Fruit fly (Drosophila melanogaster) whole organism, embryonic: ENCODE data around the gene euc.

Experiments
- Abd-B ChIP-seq: fragments of 200-800 bp; sonication (Bioruptor generic); optimal IDR thresholded peaks from 2 replicates; lab custom pipeline; 2018; ENCODE audit warnings: missing biosample characterization, mild to moderate bottlenecking, missing genetic modification characterization, moderate library complexity
- Ada2b ChIP-seq: fragments of 200-800 bp; sonication (Bioruptor generic); IDR thresholded peaks from 2 replicates; pipeline ENCODE4 v1.3.6; 2022; ENCODE audit warnings: missing biosample characterization, missing genetic modification characterization
- Adf1 ChIP-seq: fragments of 200-800 bp; sonication (Bioruptor generic); IDR thresholded peaks from 2 replicates; pipeline ENCODE4 v1.3.6; 2022; ENCODE audit warnings: missing biosample characterization, missing genetic modification characterization
- CG1024 ChIP-seq: fragments of 200-800 bp; sonication (Bioruptor generic); IDR thresholded peaks from 2 replicates; pipeline ENCODE4 v1.3.6; 2022; ENCODE audit warnings: missing biosample characterization, missing genetic modification characterization
- CG10274 ChIP-seq: fragments of 200-800 bp; sonication (Bioruptor generic); optimal IDR thresholded peaks from 3 replicates; lab custom pipeline; 2017; ENCODE audit warnings: missing biosample characterization, mild to moderate bottlenecking, missing genetic modification characterization
- CG11504 ChIP-seq: fragments of 200-800 bp; sonication (Bioruptor generic); optimal IDR thresholded peaks from 3 replicates; lab custom pipeline; 2019; ENCODE audit warnings: missing biosample characterization, mild to moderate bottlenecking, missing genetic modification characterization, moderate library complexity
- CG12236 ChIP-seq: fragments of 200-800 bp; sonication (Bioruptor generic); optimal IDR thresholded peaks from 2 replicates; lab custom pipeline; 2016; ENCODE audit warnings: missing biosample characterization, missing genetic modification characterization
- CG14965 ChIP-seq: fragments of 200-800 bp; sonication (Bioruptor generic); optimal IDR thresholded peaks from 2 replicates; lab custom pipeline; 2016; ENCODE audit warnings: missing biosample characterization, missing genetic modification characterization, borderline replicate concordance
- CG15514 ChIP-seq: fragments of 200-800 bp; sonication (Bioruptor generic); optimal IDR thresholded peaks from 3 replicates; lab custom pipeline; 2017; ENCODE audit warnings: missing biosample characterization, missing genetic modification characterization, mild to moderate bottlenecking, moderate library complexity, missing genetic modification reagents
- CG17328 ChIP-seq: fragments of 200-800 bp; sonication (Bioruptor generic); IDR thresholded peaks from 2 replicates; pipeline ENCODE4 v1.3.6; 2022; ENCODE audit warnings: missing biosample characterization, missing genetic modification characterization
- CG1792 ChIP-seq: fragments of 200-800 bp; sonication (Bioruptor generic); optimal IDR thresholded peaks from 2 replicates; lab custom pipeline; 2016; ENCODE audit warnings: missing biosample characterization, missing genetic modification characterization
- CG2712 ChIP-seq: fragments of 200-800 bp; optimal IDR thresholded peaks from 3 replicates; lab custom pipeline; 2019; ENCODE audit warnings: missing biosample characterization, mild to moderate bottlenecking, missing genetic modification characterization, moderate library complexity
- CG2875 ChIP-seq: fragments of 200-800 bp; sonication (Bioruptor generic); optimal IDR thresholded peaks from 2 replicates; lab custom pipeline; 2017; ENCODE audit warnings: missing biosample characterization, mild to moderate bottlenecking, missing genetic modification characterization, missing genetic modification reagents
- CG30403 ChIP-seq: fragments of 200-800 bp; sonication (Bioruptor generic); optimal IDR thresholded peaks from 3 replicates; lab custom pipeline; 2016; ENCODE audit warnings: missing biosample characterization, missing genetic modification characterization
- CG31388 ChIP-seq: fragments of 200-800 bp; sonication (Bioruptor generic); optimal IDR thresholded peaks from 2 replicates; lab custom pipeline; 2016; ENCODE audit warnings: missing biosample characterization, missing genetic modification characterization
- CG3407 ChIP-seq: fragments of 200-800 bp; sonication (Bioruptor generic); optimal IDR thresholded peaks from 2 replicates; lab custom pipeline; 2018; ENCODE audit warnings: missing biosample characterization, mild to moderate bottlenecking, missing genetic modification characterization
- CG5245 ChIP-seq: fragments of 200-800 bp; sonication (Bioruptor generic); optimal IDR thresholded peaks from 3 replicates; lab custom pipeline; 2016; ENCODE audit warnings: missing biosample characterization, missing genetic modification characterization
- CG6254 ChIP-seq: fragments of 200-800 bp; sonication (Bioruptor generic); optimal IDR thresholded peaks from 3 replicates; lab custom pipeline; 2017; ENCODE audit warnings: mild to moderate bottlenecking, missing biosample characterization, missing genetic modification reagents, missing genetic modification characterization
- CG6272 ChIP-seq: fragments of 200-800 bp; sonication (Bioruptor generic); IDR thresholded peaks from 2 replicates; pipeline ENCODE4 v1.3.6; 2022; ENCODE audit warnings: missing biosample characterization, missing genetic modification characterization
- CoRest ChIP-seq: fragments of 200-800 bp; sonication (Bioruptor generic); optimal IDR thresholded peaks from 3 replicates; lab custom pipeline; 2018; ENCODE audit warnings: missing biosample characterization, mild to moderate bottlenecking, missing genetic modification characterization, moderate library complexity
- D ChIP-seq, 2 experiments: fragments of 200-800 bp in 1 of 2; fragments of >200 bp in 1 of 2; sonication (Bioruptor generic) in 1 of 2; optimal IDR thresholded peaks; 2 replicates in 1 of 2; 3 replicates in 1 of 2; lab custom pipeline; 2017; ENCODE audit warnings: mild to moderate bottlenecking in 1 of 2, missing biosample characterization in 1 of 2, missing genetic modification characterization in 1 of 2, missing genetic modification reagents in 1 of 2
- Doc2 ChIP-seq: fragments of 200-800 bp; sonication (Bioruptor generic); IDR thresholded peaks from 2 replicates; pipeline ENCODE4 v1.3.6; 2022; ENCODE audit warnings: missing biosample characterization, missing genetic modification characterization
- Dref ChIP-seq: fragments of 200-800 bp; sonication (Bioruptor generic); IDR thresholded peaks from 2 replicates; pipeline ENCODE4 v1.3.6; 2022; ENCODE audit warnings: missing biosample characterization, missing genetic modification characterization
- HmgD ChIP-seq: fragments of 200-800 bp; sonication (Bioruptor generic); optimal IDR thresholded peaks from 3 replicates; lab custom pipeline; 2016; ENCODE audit warnings: missing biosample characterization, missing genetic modification characterization
- Hmx ChIP-seq: fragments of 200-800 bp; sonication (Bioruptor generic); optimal IDR thresholded peaks from 2 replicates; lab custom pipeline; 2016; ENCODE audit warnings: missing biosample characterization, missing genetic modification characterization
- MBD-R2 ChIP-seq: fragments of 200-800 bp; sonication (Bioruptor generic); IDR thresholded peaks from 2 replicates; pipeline ENCODE4 v1.3.6; 2022; ENCODE audit warnings: missing biosample characterization, missing genetic modification characterization
- PHDP ChIP-seq: fragments of 200-800 bp; sonication (Bioruptor generic); optimal IDR thresholded peaks from 3 replicates; lab custom pipeline; 2018; ENCODE audit warnings: missing biosample characterization, mild to moderate bottlenecking, missing genetic modification characterization, moderate library complexity
- Rfx ChIP-seq: fragments of 200-800 bp; sonication (Bioruptor generic); IDR thresholded peaks from 2 replicates; pipeline ENCODE4 v1.3.6; 2022; ENCODE audit warnings: missing biosample characterization, missing genetic modification characterization
- Rx ChIP-seq: fragments of 200-800 bp; sonication (Bioruptor generic); IDR thresholded peaks from 2 replicates; pipeline ENCODE4 v1.3.6; 2022; ENCODE audit warnings: missing biosample characterization, missing genetic modification characterization
- Spps ChIP-seq: fragments of 200-800 bp; sonication (Bioruptor generic); optimal IDR thresholded peaks from 2 replicates; lab custom pipeline; 2018; ENCODE audit warnings: missing biosample characterization, mild to moderate bottlenecking, missing genetic modification characterization
- Sry-β ChIP-seq: fragments of 200-800 bp; sonication (Bioruptor generic); optimal IDR thresholded peaks from 2 replicates; lab custom pipeline; 2018; ENCODE audit warnings: missing biosample characterization, mild to moderate bottlenecking, missing genetic modification characterization, moderate library complexity
- ac ChIP-seq: fragments of 200-800 bp; sonication (Bioruptor generic); optimal IDR thresholded peaks from 3 replicates; lab custom pipeline; 2017; ENCODE audit warnings: missing biosample characterization, mild to moderate bottlenecking, missing genetic modification characterization
- ap ChIP-seq: fragments of 200-800 bp; sonication (Bioruptor generic); IDR thresholded peaks from 2 replicates; pipeline ENCODE4 v1.3.6; 2022; ENCODE audit warnings: missing biosample characterization, missing genetic modification characterization
- br ChIP-seq: fragments of >200 bp; optimal IDR thresholded peaks from 2 replicates; lab custom pipeline; 2017
- cad ChIP-seq: fragments of >200 bp; optimal IDR thresholded peaks from 2 replicates; lab custom pipeline; 2017; ENCODE audit warnings: missing biosample characterization, missing genetic modification characterization
- crc ChIP-seq: fragments of 200-800 bp; sonication (Bioruptor generic); optimal IDR thresholded peaks from 2 replicates; lab custom pipeline; 2016; ENCODE audit warnings: missing biosample characterization, missing genetic modification characterization
- dmrt99B ChIP-seq: fragments of 200-800 bp; sonication (Bioruptor generic); optimal IDR thresholded peaks from 2 replicates; lab custom pipeline; 2018; ENCODE audit warnings: missing biosample characterization, mild to moderate bottlenecking, missing genetic modification characterization, moderate library complexity
- fru ChIP-seq: fragments of >200 bp; optimal IDR thresholded peaks from 2 replicates; lab custom pipeline; 2017
- gsb ChIP-seq: fragments of 200-800 bp; sonication (Bioruptor generic); IDR thresholded peaks from 2 replicates; pipeline ENCODE4 v1.3.6; 2022; ENCODE audit warnings: missing biosample characterization, missing genetic modification characterization
- hbn ChIP-seq: fragments of 200-800 bp; sonication (Bioruptor generic); IDR thresholded peaks from 2 replicates; pipeline ENCODE4 v1.3.6; 2022; ENCODE audit warnings: missing biosample characterization, missing genetic modification characterization; ENCODE audit not compliant: partially characterized antibody
- hth ChIP-seq: fragments of >200 bp; optimal IDR thresholded peaks from 2 replicates; lab custom pipeline; 2017; ENCODE audit warnings: inconsistent platforms
- lbe ChIP-seq: fragments of 200-800 bp; sonication (Bioruptor generic); optimal IDR thresholded peaks from 2 replicates; lab custom pipeline; 2016; ENCODE audit warnings: missing biosample characterization, mild to moderate bottlenecking, missing genetic modification characterization
- lmd ChIP-seq: fragments of 200-800 bp; sonication (Bioruptor generic); IDR thresholded peaks from 2 replicates; pipeline ENCODE4 v1.3.6; 2022; ENCODE audit warnings: missing biosample characterization, missing genetic modification characterization
- pan ChIP-seq, 4 experiments: fragments of >200 bp in 3 of 4; fragments of 200-800 bp in 1 of 4; sonication (Bioruptor generic) in 1 of 4; optimal IDR thresholded peaks in 3 of 4; IDR thresholded peaks in 1 of 4; 2 replicates each; pipeline versions ENCODE4 v1.3.6 to Lab custom; 2017 to 2022; ENCODE audit warnings: missing biosample characterization in 2 of 4, missing genetic modification characterization in 2 of 4, mixed read lengths in 1 of 4
- phol ChIP-seq: fragments of 200-800 bp; sonication (Bioruptor generic); optimal IDR thresholded peaks from 3 replicates; lab custom pipeline; 2018; ENCODE audit warnings: missing biosample characterization, mild to moderate bottlenecking, missing genetic modification characterization, moderate library complexity
- pnt ChIP-seq: fragments of 200-800 bp; sonication (Bioruptor generic); optimal IDR thresholded peaks from 3 replicates; lab custom pipeline; 2016; ENCODE audit warnings: missing biosample characterization, missing genetic modification characterization
- ro ChIP-seq: fragments of 200-800 bp; sonication (Bioruptor generic); IDR thresholded peaks from 2 replicates; pipeline ENCODE4 v1.3.6; 2022; ENCODE audit warnings: missing biosample characterization, missing genetic modification characterization
- shn ChIP-seq: fragments of 200-800 bp; sonication (Bioruptor generic); optimal IDR thresholded peaks from 3 replicates; lab custom pipeline; 2016; ENCODE audit warnings: missing biosample characterization, missing genetic modification characterization
- tap ChIP-seq: fragments of 200-800 bp; optimal IDR thresholded peaks from 3 replicates; lab custom pipeline; 2019; ENCODE audit warnings: missing biosample characterization, mild to moderate bottlenecking, missing genetic modification characterization, moderate library complexity
- tin ChIP-seq: fragments of 200-800 bp; sonication (Bioruptor generic); optimal IDR thresholded peaks from 3 replicates; lab custom pipeline; 2016; ENCODE audit warnings: missing biosample characterization, missing genetic modification characterization
- vfl ChIP-seq: fragments of 200-800 bp; sonication (Bioruptor generic); optimal IDR thresholded peaks from 2 replicates; lab custom pipeline; 2016; ENCODE audit warnings: missing biosample characterization, missing genetic modification characterization

The euc gene

dm6 chr3R:18983614-18984185 is 5.1 kb upstream of the euc start, which contains the start of the genes snRNP-U1-C and gukh (continued):
- TF ChIP-seq CG10274 (GFP tag; lab: Kevin White, UChicago) (no peak), HmgD (peak; percentile 65), Abd-B (GFP tag; lab: Kevin White, UChicago) (peak; percentile 70), dmrt99B (tag; lab: Kevin White, UChicago) (peak; percentile 75), Ada2b (GFP tag; lab: Robert Waterston, UW) (peak; percentile 87), hbn (peak; percentile 69; the same call in 1 of the 2 replicates), hth (lab: Kevin White, UChicago) (no peak), CG1024 (GFP tag; lab: Robert Waterston, UW) (peak; percentile 29; the same call in 1 of the 2 replicates), CG3407 (GFP tag; lab: Kevin White, UChicago) (no peak), tin (GFP tag; lab: Kevin White, UChicago) (peak; percentile 73), CG11504 (tag; lab: Kevin White, UChicago) (peak; percentile 83), cad (GFP tag; lab: Kevin White, UChicago) (no peak), ap (peak; percentile 81), CoRest (tag; lab: Kevin White, UChicago) (peak; percentile 82), br (lab: Kevin White, UChicago) (no peak), Adf1 (GFP tag; lab: Robert Waterston, UW) (peak; percentile 84), lbe (GFP tag; lab: Kevin White, UChicago) (peak; percentile 87), vfl (peak; percentile 48), pan (optimal IDR thresholded peaks at IDR 0.05; lab: Kevin White, UChicago) (no peak), pan (GFP tag; optimal IDR thresholded peaks at IDR 0.05 in 1 of 2, IDR thresholded peaks at IDR 0.05 in 1 of 2) (peak in 1 of 2 experiments; percentile 86), Doc2 (GFP tag; lab: Robert Waterston, UW) (no peak), CG6272 (peak; percentile 52), pnt (GFP tag; lab: Kevin White, UChicago) (peak; percentile 36), gsb (GFP tag; lab: Robert Waterston, UW) (peak; percentile 69), tap (tag; lab: Kevin White, UChicago) (peak; percentile 80), MBD-R2 (peak; percentile 86), CG14965 (GFP tag; lab: Kevin White, UChicago) (no peak), ac (GFP tag; lab: Kevin White, UChicago) (no peak), Hmx (no peak), Sry-β (GFP tag; lab: Kevin White, UChicago) (peak; percentile 27), CG2712 (tag; lab: Kevin White, UChicago) (peak; percentile 88), CG17328 (GFP tag; lab: Robert Waterston, UW) (peak; percentile 89), shn (GFP tag; lab: Kevin White, UChicago) (peak; percentile 35), lmd (GFP tag; lab: Robert Waterston, UW) (peak; percentile 82), CG1792 (no peak), Rx (GFP tag; lab: Robert Waterston, UW) (peak; percentile 48), crc (GFP tag; lab: Kevin White, UChicago) (no peak), Dref (GFP tag; lab: Robert Waterston, UW) (peak; percentile 74), ro (GFP tag; lab: Robert Waterston, UW) (no peak), phol (peak; percentile 79), fru (lab: Kevin White, UChicago) (no peak), CG30403 (GFP tag; lab: Kevin White, UChicago) (peak; percentile 73), PHDP (tag; lab: Kevin White, UChicago) (peak; percentile 90), CG15514 (GFP tag; lab: Kevin White, UChicago) (peak; percentile 79), CG5245 (GFP tag; lab: Kevin White, UChicago) (peak; percentile 60), D (optimal IDR thresholded peaks at IDR 0.05; lab: Kevin White, UChicago) (no peak), D (GFP tag; optimal IDR thresholded peaks at IDR 0.05; lab: Kevin White, UChicago) (peak; percentile 53), CG6254 (GFP tag; lab: Kevin White, UChicago) (no peak), Spps (tag; lab: Kevin White, UChicago) (peak; percentile 50), CG2875 (peak; percentile 66), Rfx (GFP tag; lab: Robert Waterston, UW) (peak; percentile 90), CG31388 (no peak), CG12236 (GFP tag; lab: Kevin White, UChicago) (no peak)
